Fruit fly (Drosophila melanogaster) whole organism, prepupa: ENCODE data around the gene nompB.

Source experiments
- Blimp-1 ChIP-seq: fragments of 200-800 bp; sonication (Bioruptor generic); optimal IDR thresholded peaks from 3 replicates; lab custom pipeline; 2017; ENCODE audit warnings: missing biosample characterization, missing genetic modification characterization, mild to moderate bottlenecking, moderate library complexity, missing genetic modification reagents
- CG10631 ChIP-seq: fragments of 200-800 bp; sonication (Bioruptor generic); optimal IDR thresholded peaks from 2 replicates; lab custom pipeline; 2016; ENCODE audit warnings: missing biosample characterization, missing genetic modification characterization
- CG10669 ChIP-seq: fragments of 200-800 bp; sonication (Bioruptor generic); optimal IDR thresholded peaks from 3 replicates; lab custom pipeline; 2018; ENCODE audit warnings: missing biosample characterization, mild to moderate bottlenecking, missing genetic modification characterization, moderate library complexity
- CG11294 ChIP-seq: fragments of 200-800 bp; sonication (Bioruptor generic); IDR thresholded peaks from 2 replicates; pipeline ENCODE4 v1.3.6; 2022; ENCODE audit warnings: missing biosample characterization, missing genetic modification characterization
- CG11902 ChIP-seq: fragments of 200-800 bp; sonication (Bioruptor generic); optimal IDR thresholded peaks from 3 replicates; lab custom pipeline; 2016; ENCODE audit warnings: missing biosample characterization, missing genetic modification characterization
- CG15336 ChIP-seq: fragments of 200-800 bp; sonication (Bioruptor generic); IDR thresholded peaks from 2 replicates; pipeline ENCODE4 v1.3.6; 2022; ENCODE audit warnings: missing biosample characterization, missing genetic modification characterization
- CG1621 ChIP-seq: fragments of 200-800 bp; sonication (Bioruptor generic); optimal IDR thresholded peaks from 3 replicates; lab custom pipeline; 2018; ENCODE audit warnings: missing biosample characterization, mild to moderate bottlenecking, missing genetic modification characterization
- CG16779 ChIP-seq: fragments of 200-800 bp; sonication (Bioruptor generic); optimal IDR thresholded peaks from 3 replicates; lab custom pipeline; 2017; ENCODE audit warnings: missing biosample characterization, mild to moderate bottlenecking, missing genetic modification characterization
- CG3032 ChIP-seq: fragments of 200-800 bp; optimal IDR thresholded peaks from 2 replicates; lab custom pipeline; 2019; ENCODE audit warnings: missing biosample characterization, mild to moderate bottlenecking, missing genetic modification characterization, moderate library complexity
- CG31627 ChIP-seq: fragments of 200-800 bp; sonication (Bioruptor generic); optimal IDR thresholded peaks from 3 replicates; lab custom pipeline; 2016; ENCODE audit warnings: missing biosample characterization, missing genetic modification characterization
- CG32006 ChIP-seq: fragments of 200-800 bp; sonication (Bioruptor generic); optimal IDR thresholded peaks from 3 replicates; lab custom pipeline; 2017; ENCODE audit warnings: missing biosample characterization, mild to moderate bottlenecking, missing genetic modification characterization
- CG34406 ChIP-seq: fragments of 200-800 bp; sonication (Bioruptor generic); optimal IDR thresholded peaks from 3 replicates; lab custom pipeline; 2016; ENCODE audit warnings: missing biosample characterization, missing genetic modification characterization
- CG3919 ChIP-seq: fragments of 200-800 bp; sonication (Bioruptor generic); optimal IDR thresholded peaks from 3 replicates; lab custom pipeline; 2016; ENCODE audit warnings: missing biosample characterization, missing genetic modification characterization
- CG6163 ChIP-seq: fragments of 200-800 bp; sonication (Bioruptor generic); IDR thresholded peaks from 3 replicates; pipeline ENCODE4 v1.3.6; 2022; ENCODE audit warnings: missing biosample characterization, missing genetic modification characterization
- CG6854 ChIP-seq: fragments of 200-800 bp; sonication (Bioruptor generic); optimal IDR thresholded peaks from 2 replicates; lab custom pipeline; 2017; ENCODE audit warnings: missing biosample characterization, mild to moderate bottlenecking, missing genetic modification characterization
- CG8632 ChIP-seq: fragments of 200-800 bp; sonication (Bioruptor generic); optimal IDR thresholded peaks from 3 replicates; lab custom pipeline; 2016; ENCODE audit warnings: missing biosample characterization, missing genetic modification characterization
- Eip75B ChIP-seq: fragments of 200-800 bp; sonication (Bioruptor generic); optimal IDR thresholded peaks from 3 replicates; lab custom pipeline; 2016; ENCODE audit warnings: missing biosample characterization, missing genetic modification characterization
- Eip78C ChIP-seq: fragments of 200-800 bp; sonication (Bioruptor generic); peaks from one replicate; lab custom pipeline; 2016; ENCODE audit warnings: missing biosample characterization, missing genetic modification characterization
- Eip93F ChIP-seq: fragments of 200-800 bp; sonication (Bioruptor generic); optimal IDR thresholded peaks from 2 replicates; lab custom pipeline; 2016; ENCODE audit warnings: missing biosample characterization, mild to moderate bottlenecking, missing genetic modification characterization
- Ets21C ChIP-seq: fragments of 200-800 bp; sonication (Bioruptor generic); optimal IDR thresholded peaks from 3 replicates; lab custom pipeline; 2016; ENCODE audit warnings: missing biosample characterization, missing genetic modification characterization
- Hr38 ChIP-seq: sonication (Bioruptor generic); optimal IDR thresholded peaks from 2 replicates; lab custom pipeline; 2016; ENCODE audit warnings: missing biosample characterization, missing genetic modification characterization
- Hr39 ChIP-seq: fragments of 200-800 bp; sonication (Bioruptor generic); optimal IDR thresholded peaks from 2 replicates; lab custom pipeline; 2016; ENCODE audit warnings: missing biosample characterization, missing genetic modification characterization
- Hr4 ChIP-seq: fragments of 200-800 bp; sonication (Bioruptor generic); optimal IDR thresholded peaks from 3 replicates; lab custom pipeline; 2016; ENCODE audit warnings: missing biosample characterization, missing genetic modification characterization
- Met ChIP-seq: fragments of 200-800 bp; sonication (Bioruptor generic); optimal IDR thresholded peaks from 3 replicates; lab custom pipeline; 2016; ENCODE audit warnings: missing biosample characterization, missing genetic modification characterization
- OdsH ChIP-seq: fragments of 200-800 bp; sonication (Bioruptor generic); optimal IDR thresholded peaks from 3 replicates; lab custom pipeline; 2016; ENCODE audit warnings: missing biosample characterization, missing genetic modification characterization
- Sox102F ChIP-seq: fragments of 200-800 bp; sonication (Bioruptor generic); optimal IDR thresholded peaks from 2 replicates; lab custom pipeline; 2016; ENCODE audit warnings: missing biosample characterization, mild to moderate bottlenecking, missing genetic modification characterization
- Sox14 ChIP-seq: fragments of 200-800 bp; sonication (Bioruptor generic); optimal IDR thresholded peaks from 3 replicates; lab custom pipeline; 2016; ENCODE audit warnings: missing biosample characterization, missing genetic modification characterization
- Sox15 ChIP-seq: fragments of 200-800 bp; sonication (Bioruptor generic); optimal IDR thresholded peaks from 3 replicates; lab custom pipeline; 2016; ENCODE audit warnings: missing biosample characterization, missing genetic modification characterization
- achi ChIP-seq: fragments of 200-800 bp; sonication (Bioruptor generic); optimal IDR thresholded peaks from 3 replicates; lab custom pipeline; 2016; ENCODE audit warnings: missing biosample characterization, missing genetic modification characterization
- acj6 ChIP-seq: fragments of 200-800 bp; sonication (Bioruptor generic); optimal IDR thresholded peaks from 3 replicates; lab custom pipeline; 2016; ENCODE audit warnings: missing biosample characterization, missing genetic modification characterization
- dac ChIP-seq: fragments of 200-800 bp; sonication (Bioruptor generic); optimal IDR thresholded peaks from 2 replicates; lab custom pipeline; 2017; ENCODE audit warnings: missing biosample characterization, mild to moderate bottlenecking, missing genetic modification characterization
- eg ChIP-seq: fragments of 200-800 bp; sonication (Bioruptor generic); IDR thresholded peaks from 3 replicates; pipeline ENCODE4 v1.3.6; 2022; ENCODE audit warnings: missing biosample characterization, missing genetic modification characterization
- esn ChIP-seq: fragments of 200-800 bp; sonication (Bioruptor generic); optimal IDR thresholded peaks from 2 replicates; lab custom pipeline; 2016; ENCODE audit warnings: missing biosample characterization, mild to moderate bottlenecking, missing genetic modification characterization, moderate library complexity
- fd59A ChIP-seq: fragments of 200-800 bp; sonication (Bioruptor generic); optimal IDR thresholded peaks from 2 replicates; lab custom pipeline; 2017; ENCODE audit warnings: missing biosample characterization, mild to moderate bottlenecking, missing genetic modification characterization, missing genetic modification reagents
- fkh ChIP-seq: fragments of 200-800 bp; sonication (Bioruptor generic); optimal IDR thresholded peaks from 3 replicates; lab custom pipeline; 2017; ENCODE audit warnings: missing biosample characterization, mild to moderate bottlenecking, missing genetic modification characterization, moderate library complexity
- lz ChIP-seq: fragments of 200-800 bp; sonication (Bioruptor generic); optimal IDR thresholded peaks from 3 replicates; lab custom pipeline; 2016; ENCODE audit warnings: missing biosample characterization, missing genetic modification characterization
- pdm3 ChIP-seq: fragments of 200-800 bp; sonication (Bioruptor generic); optimal IDR thresholded peaks from 3 replicates; lab custom pipeline; 2016; ENCODE audit warnings: missing biosample characterization, missing genetic modification characterization
- salr ChIP-seq, 2 experiments: fragments of 200-800 bp; sonication (Bioruptor generic); optimal IDR thresholded peaks; 3 replicates each; lab custom pipeline; 2016 to 2018; ENCODE audit warnings: missing biosample characterization in 2 of 2, missing genetic modification characterization in 2 of 2, mild to moderate bottlenecking in 1 of 2
- spab ChIP-seq: fragments of 200-800 bp; sonication (Bioruptor generic); optimal IDR thresholded peaks from 2 replicates; lab custom pipeline; 2017; ENCODE audit warnings: missing biosample characterization, mild to moderate bottlenecking, missing genetic modification characterization, missing genetic modification reagents
- ss ChIP-seq, 2 experiments: fragments of 200-800 bp; sonication (Bioruptor generic); optimal IDR thresholded peaks; 2 replicates in 1 of 2; 3 replicates in 1 of 2; lab custom pipeline; 2017 to 2018; ENCODE audit warnings: mild to moderate bottlenecking in 2 of 2, missing biosample characterization in 2 of 2, missing genetic modification characterization in 2 of 2, moderate library complexity in 1 of 2
- svp ChIP-seq: fragments of 200-800 bp; sonication (Bioruptor generic); peaks from one replicate; lab custom pipeline; 2016; ENCODE audit warnings: missing biosample characterization, missing genetic modification characterization
- topi ChIP-seq: fragments of 200-800 bp; sonication (Bioruptor generic); optimal IDR thresholded peaks from 3 replicates; lab custom pipeline; 2016; ENCODE audit warnings: missing biosample characterization, missing genetic modification characterization
- vri ChIP-seq: fragments of 200-800 bp; sonication (Bioruptor generic); optimal IDR thresholded peaks from 3 replicates; lab custom pipeline; 2016; ENCODE audit warnings: missing biosample characterization, mild to moderate bottlenecking, missing genetic modification characterization

nompB gene

DNA sequence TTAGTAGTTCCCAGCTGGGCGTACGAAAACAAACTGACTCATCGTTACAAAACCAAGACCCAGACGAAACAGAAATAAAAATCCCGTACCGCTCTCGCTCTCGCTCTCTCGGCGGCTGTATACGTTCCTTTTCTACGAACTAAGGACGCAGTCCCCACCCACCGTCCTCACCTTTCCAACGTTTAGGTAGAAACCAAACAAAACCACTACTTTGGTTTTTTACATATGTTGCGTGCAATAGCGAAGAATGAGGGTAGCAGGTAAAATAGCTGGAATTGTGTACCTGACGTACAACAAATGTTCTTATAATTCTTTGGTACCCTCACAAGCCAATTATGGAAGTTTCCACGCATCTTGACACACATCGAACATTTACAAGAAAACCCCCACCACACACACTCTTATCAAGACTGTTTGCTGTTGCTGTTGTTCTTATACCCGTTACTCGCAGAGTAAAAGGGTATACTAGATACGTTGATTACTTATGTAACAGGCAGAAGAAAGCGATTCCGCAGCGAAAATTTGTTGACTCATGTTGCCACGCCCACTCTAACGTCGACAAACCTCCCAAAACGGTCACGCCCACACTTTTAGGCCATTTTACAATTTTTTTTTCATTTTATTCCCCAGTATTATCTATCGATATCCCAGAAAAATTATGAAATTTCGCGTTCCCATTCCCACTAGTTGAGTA is 29.7 kb upstream of the nompB start:
- no peak for TF ChIP-seq Ets21C (GFP tag; lab: Kevin White, UChicago)
- TF ChIP-seq pdm3 (GFP tag; lab: Kevin White, UChicago): peak; percentile 19
- TF ChIP-seq CG10669 (GFP tag; lab: Kevin White, UChicago): no peak
- peak; percentile 36 for TF ChIP-seq OdsH
- peak; percentile 18 for TF ChIP-seq CG1621
- TF ChIP-seq CG32006: peak; percentile 57
- TF ChIP-seq Eip75B (GFP tag; lab: Kevin White, UChicago): peak; percentile 3
- peak; percentile 2 for TF ChIP-seq fd59A
- TF ChIP-seq CG15336 (GFP tag; lab: Robert Waterston, UW): peak; percentile 28; the same call in 1 of the 2 replicates
- TF ChIP-seq esn: no peak
- TF ChIP-seq Hr4 (GFP tag; lab: Kevin White, UChicago): peak; percentile 53
- TF ChIP-seq salr (GFP tag; optimal IDR thresholded peaks at IDR 0.05; lab: Kevin White, UChicago): peak in 1 of 2 experiments; percentile 22
- TF ChIP-seq Eip93F (GFP tag; lab: Kevin White, UChicago): no peak
- peak in 1 of 2 experiments; percentile 74 for TF ChIP-seq ss (GFP tag; optimal IDR thresholded peaks at IDR 0.05; lab: Kevin White, UChicago)
- TF ChIP-seq fkh (GFP tag; lab: Kevin White, UChicago): peak; percentile 65
- TF ChIP-seq Eip78C (GFP tag; lab: Kevin White, UChicago): peak; percentile 77
- TF ChIP-seq achi (GFP tag; lab: Kevin White, UChicago): peak; percentile 17

DNA sequence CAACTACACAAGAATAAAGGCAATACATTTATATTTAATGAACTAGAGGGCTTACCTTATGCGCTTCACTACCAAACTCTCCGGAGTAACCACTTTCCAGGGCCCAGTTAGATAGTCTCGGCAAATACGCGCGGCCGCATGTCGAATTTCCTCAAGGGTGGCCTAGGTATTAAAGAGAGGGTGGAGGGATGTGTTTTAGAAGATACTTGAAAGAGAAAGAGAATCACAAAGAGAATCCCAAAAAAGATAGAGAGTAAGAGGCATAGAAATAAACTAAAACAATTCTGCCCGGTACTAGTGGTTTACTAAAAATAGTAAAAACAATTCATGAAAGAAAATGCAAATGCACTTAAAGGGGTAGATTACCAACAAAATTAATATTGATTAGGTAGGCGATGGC is 28.7 kb upstream of the nompB start:
- TF ChIP-seq lz (GFP tag; lab: Kevin White, UChicago) (no peak), CG6163 (GFP tag; lab: Robert Waterston, UW) (no peak), Ets21C (GFP tag; lab: Kevin White, UChicago) (no peak), spab (GFP tag; lab: Kevin White, UChicago) (no peak), CG34406 (GFP tag; lab: Kevin White, UChicago) (no peak), ss (GFP tag; optimal IDR thresholded peaks at IDR 0.05; lab: Kevin White, UChicago) (no peak), CG32006 (no peak), CG16779 (tag; lab: Kevin White, UChicago) (no peak), CG11294 (no peak), esn (no peak), Sox102F (GFP tag; lab: Kevin White, UChicago) (no peak), CG10631 (GFP tag; lab: Kevin White, UChicago) (no peak), pdm3 (GFP tag; lab: Kevin White, UChicago) (no peak), OdsH (no peak), eg (GFP tag; lab: Robert Waterston, UW) (no peak), fkh (GFP tag; lab: Kevin White, UChicago) (no peak), CG6854 (GFP tag; lab: Kevin White, UChicago) (no peak)

DNA sequence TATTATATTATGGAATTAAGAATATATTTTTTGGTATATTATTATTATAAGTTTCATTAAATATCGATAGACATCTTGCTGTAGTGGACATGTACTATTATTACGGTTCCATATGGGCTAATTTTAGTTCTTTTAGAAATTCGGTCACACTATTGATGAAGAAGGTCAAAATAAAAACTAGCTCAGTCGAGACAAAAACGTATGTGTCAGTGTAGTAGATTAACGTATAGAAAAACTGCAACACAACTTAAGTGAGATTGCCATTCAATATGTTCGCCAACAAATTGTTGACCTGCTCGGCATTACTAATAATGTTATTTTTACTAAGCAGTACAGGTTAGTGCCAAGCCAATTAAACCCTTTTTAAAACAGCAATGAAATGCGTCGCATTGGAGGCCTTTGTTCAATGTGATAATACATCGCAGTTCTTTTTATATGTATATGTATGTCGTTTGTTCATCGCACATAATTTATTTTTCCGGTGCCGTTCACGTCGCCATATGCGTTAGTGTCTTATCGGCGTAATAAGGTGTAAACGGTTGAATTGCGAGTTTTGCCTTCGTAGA is 15.9 kb downstream of the nompB start, which contains the start of gene Lamp1:
Gene Lamp1, plus strand, starts transcription at position 164 of the 566 bp plus-strand sequence.
- TF ChIP-seq CG34406 (GFP tag; lab: Kevin White, UChicago) (no peak), Sox15 (GFP tag; lab: Kevin White, UChicago) (no peak), CG1621 (no peak), svp (GFP tag; lab: Kevin White, UChicago) (peak; percentile 82), CG6163 (GFP tag; lab: Robert Waterston, UW) (no peak), CG16779 (tag; lab: Kevin White, UChicago) (no peak), vri (GFP tag; lab: Kevin White, UChicago) (peak; percentile 35), CG31627 (GFP tag; lab: Kevin White, UChicago) (no peak), pdm3 (GFP tag; lab: Kevin White, UChicago) (no peak), Met (GFP tag; lab: Kevin White, UChicago) (no peak), fd59A (no peak), ss (GFP tag; optimal IDR thresholded peaks at IDR 0.05; lab: Kevin White, UChicago) (peak in 1 of 2 experiments; percentile 2), topi (GFP tag; lab: Kevin White, UChicago) (no peak), Sox14 (GFP tag; lab: Kevin White, UChicago) (peak; percentile 77), dac (no peak), CG3919 (GFP tag; lab: Kevin White, UChicago) (no peak), Sox102F (GFP tag; lab: Kevin White, UChicago) (peak; percentile 1), Eip78C (GFP tag; lab: Kevin White, UChicago) (peak; percentile 71), Hr4 (GFP tag; lab: Kevin White, UChicago) (no peak), Ets21C (GFP tag; lab: Kevin White, UChicago) (no peak), CG10631 (GFP tag; lab: Kevin White, UChicago) (no peak), acj6 (no peak), CG3032 (peak; percentile 31), Hr38 (GFP tag; lab: Kevin White, UChicago) (no peak), Blimp-1 (GFP tag; lab: Kevin White, UChicago) (no peak), esn (no peak), salr (GFP tag; optimal IDR thresholded peaks at IDR 0.05; lab: Kevin White, UChicago) (no peak), Hr39 (GFP tag; lab: Kevin White, UChicago) (no peak), Eip93F (GFP tag; lab: Kevin White, UChicago) (no peak), OdsH (no peak), CG11902 (no peak), CG8632 (no peak)
